Fruit fly (Drosophila melanogaster) whole organism: ENCODE measurements around the gene CG1024.

Experiments used
- CG8478 ChIP-seq: fragments of >200 bp; optimal IDR thresholded peaks from 2 replicates; lab custom pipeline; 2018; ENCODE audit warnings: inconsistent platforms
- Dll ChIP-seq: fragments of >200 bp; optimal IDR thresholded peaks from 2 replicates; lab custom pipeline; 2017
- EcR ChIP-seq, 2 experiments: fragments of >200 bp; optimal IDR thresholded peaks; 2 replicates each; lab custom pipeline; 2017; ENCODE audit warnings: missing biosample characterization in 2 of 2, missing genetic modification characterization in 2 of 2, missing genetic modification reagents in 2 of 2
- pan ChIP-seq: fragments of >200 bp; optimal IDR thresholded peaks from 2 replicates; lab custom pipeline; 2017
- psq ChIP-seq: fragments of >200 bp; optimal IDR thresholded peaks from 2 replicates; lab custom pipeline; 2017
- usp ChIP-seq: fragments of >200 bp; optimal IDR thresholded peaks from 2 replicates; lab custom pipeline; 2017; ENCODE audit warnings: missing biosample characterization, missing genetic modification characterization, mixed read lengths

Gene CG1024

dm6 chr3R:6405239-6405638, 25.1 kb upstream of the CG1024 start:
- TF ChIP-seq Dll (lab: Kevin White, UChicago): no peak
- no peak for TF ChIP-seq CG8478 (lab: Kevin White, UChicago)
- TF ChIP-seq psq (lab: Kevin White, UChicago): no peak
- no peak for TF ChIP-seq EcR (GFP tag; optimal IDR thresholded peaks at IDR 0.05; lab: Kevin White, UChicago)
- no peak for TF ChIP-seq pan (lab: Kevin White, UChicago)
- TF ChIP-seq usp (GFP tag; lab: Kevin White, UChicago): no peak

dm6 chr3R:6404174-6404573, 24.0 kb upstream of the CG1024 start:
- no peak for TF ChIP-seq usp (GFP tag; lab: Kevin White, UChicago)
- no peak for TF ChIP-seq CG8478 (lab: Kevin White, UChicago)
- TF ChIP-seq pan (lab: Kevin White, UChicago): no peak
- no peak for TF ChIP-seq Dll (lab: Kevin White, UChicago)
- TF ChIP-seq EcR (GFP tag; optimal IDR thresholded peaks at IDR 0.05; lab: Kevin White, UChicago): no peak
- TF ChIP-seq psq (lab: Kevin White, UChicago): no peak

dm6 chr3R:6403674-6404073, 23.5 kb upstream of the CG1024 start:
- TF ChIP-seq Dll (lab: Kevin White, UChicago) (no peak), psq (lab: Kevin White, UChicago) (no peak), pan (lab: Kevin White, UChicago) (no peak), CG8478 (lab: Kevin White, UChicago) (no peak), usp (GFP tag; lab: Kevin White, UChicago) (no peak), EcR (GFP tag; optimal IDR thresholded peaks at IDR 0.05; lab: Kevin White, UChicago) (no peak)

dm6 chr3R:6402522-6403171, 22.5 kb upstream of the CG1024 start:
- TF ChIP-seq CG8478 (lab: Kevin White, UChicago) (no peak), Dll (lab: Kevin White, UChicago) (no peak), EcR (GFP tag; optimal IDR thresholded peaks at IDR 0.05; lab: Kevin White, UChicago) (no peak), psq (lab: Kevin White, UChicago) (no peak)

dm6 chr3R:6401522-6401844, 21.4 kb upstream of the CG1024 start:
- TF ChIP-seq Dll (lab: Kevin White, UChicago) (no peak), pan (lab: Kevin White, UChicago) (no peak), CG8478 (lab: Kevin White, UChicago) (no peak), EcR (GFP tag; optimal IDR thresholded peaks at IDR 0.05; lab: Kevin White, UChicago) (no peak), psq (lab: Kevin White, UChicago) (no peak), usp (GFP tag; lab: Kevin White, UChicago) (no peak)

dm6 chr3R:6400710-6401521, 20.8 kb upstream of the CG1024 start:
- TF ChIP-seq pan (lab: Kevin White, UChicago) (no peak), EcR (GFP tag; optimal IDR thresholded peaks at IDR 0.05; lab: Kevin White, UChicago) (no peak), Dll (lab: Kevin White, UChicago) (no peak), usp (GFP tag; lab: Kevin White, UChicago) (no peak), CG8478 (lab: Kevin White, UChicago) (no peak), psq (lab: Kevin White, UChicago) (no peak)

dm6 chr3R:6399752-6400151, 19.6 kb upstream of the CG1024 start:
- no peak for TF ChIP-seq EcR (GFP tag; optimal IDR thresholded peaks at IDR 0.05; lab: Kevin White, UChicago)
- no peak for TF ChIP-seq usp (GFP tag; lab: Kevin White, UChicago)
- TF ChIP-seq psq (lab: Kevin White, UChicago): no peak
- TF ChIP-seq Dll (lab: Kevin White, UChicago): no peak
- no peak for TF ChIP-seq pan (lab: Kevin White, UChicago)
- TF ChIP-seq CG8478 (lab: Kevin White, UChicago): no peak

- no peak for TF ChIP-seq Dll (lab: Kevin White, UChicago)
- no peak for TF ChIP-seq psq (lab: Kevin White, UChicago)
- no peak for TF ChIP-seq EcR (GFP tag; optimal IDR thresholded peaks at IDR 0.05; lab: Kevin White, UChicago)
- TF ChIP-seq CG8478 (lab: Kevin White, UChicago): no peak
- no peak for TF ChIP-seq usp (GFP tag; lab: Kevin White, UChicago)
- TF ChIP-seq pan (lab: Kevin White, UChicago): no peak
Observed at dm6 chr3R:6399289-6399688, 19.2 kb upstream of the CG1024 start.

- TF ChIP-seq pan (lab: Kevin White, UChicago): no peak
Observed at dm6 chr3R:6397611-6398092, 17.5 kb upstream of the CG1024 start.

- TF ChIP-seq CG8478 (lab: Kevin White, UChicago) (no peak), usp (GFP tag; lab: Kevin White, UChicago) (no peak), Dll (lab: Kevin White, UChicago) (no peak), pan (lab: Kevin White, UChicago) (no peak), EcR (GFP tag; optimal IDR thresholded peaks at IDR 0.05; lab: Kevin White, UChicago) (no peak)
Observed at dm6 chr3R:6396613-6397012, 16.5 kb upstream of the CG1024 start.

- TF ChIP-seq psq (lab: Kevin White, UChicago) (no peak), EcR (GFP tag; optimal IDR thresholded peaks at IDR 0.05; lab: Kevin White, UChicago) (peak in 1 of 2 experiments; percentile 41)
Observed at dm6 chr3R:6395572-6396295, 15.6 kb upstream of the CG1024 start.
